Worm (Caenorhabditis elegans): Measurements from ENCODE around the gene polk-1.

Gene polk-1

ce11 chrIII:8656055-8656454, 27.7 kb upstream of the polk-1 start:
- no peak for TF ChIP-seq ref-1 (GFP tag; conservative IDR thresholded peaks at IDR 0.05)
- TF ChIP-seq ztf-29 (GFP tag; IDR thresholded peaks at IDR 0.05), result no peak
- TF ChIP-seq med-1 (GFP tag; optimal IDR thresholded peaks at IDR 0.05; ENCODE audit: insufficient read depth), result no peak
- TF ChIP-seq T22C8.4 (GFP tag; IDR thresholded peaks at IDR 0.05), result no peak
- TF ChIP-seq ztf-23 (GFP tag; IDR thresholded peaks at IDR 0.05), result no peak
- TF ChIP-seq cog-1 (tag; optimal IDR thresholded peaks at IDR 0.05), result no peak
- no peak for TF ChIP-seq tab-1 (GFP tag; IDR thresholded peaks at IDR 0.05)
- TF ChIP-seq klf-2 (GFP tag; conservative IDR thresholded peaks at IDR 0.05), result no peak
- TF ChIP-seq flt-1 (GFP tag; IDR thresholded peaks at IDR 0.05), result no peak

- no peak for TF ChIP-seq ztf-29 (GFP tag; IDR thresholded peaks at IDR 0.05)
- TF ChIP-seq tab-1 (GFP tag; IDR thresholded peaks at IDR 0.05), result no peak
- no peak for TF ChIP-seq ref-1 (GFP tag; conservative IDR thresholded peaks at IDR 0.05)
- TF ChIP-seq cog-1 (tag; optimal IDR thresholded peaks at IDR 0.05), result no peak
- no peak for TF ChIP-seq T22C8.4 (GFP tag; IDR thresholded peaks at IDR 0.05)
- no peak for TF ChIP-seq klf-2 (GFP tag; conservative IDR thresholded peaks at IDR 0.05)
- TF ChIP-seq flt-1 (GFP tag; IDR thresholded peaks at IDR 0.05), result no peak
- no peak for TF ChIP-seq ztf-23 (GFP tag; IDR thresholded peaks at IDR 0.05)
- no peak for TF ChIP-seq med-1 (GFP tag; optimal IDR thresholded peaks at IDR 0.05; ENCODE audit: insufficient read depth)
Observed at ce11 chrIII:8655412-8655811, 27.0 kb upstream of the polk-1 start.

- TF ChIP-seq klf-2 (GFP tag; conservative IDR thresholded peaks at IDR 0.05), result no peak
- no peak for TF ChIP-seq flt-1 (GFP tag; IDR thresholded peaks at IDR 0.05)
- TF ChIP-seq med-1 (GFP tag; optimal IDR thresholded peaks at IDR 0.05; ENCODE audit: insufficient read depth), result no peak
- no peak for TF ChIP-seq T22C8.4 (GFP tag; IDR thresholded peaks at IDR 0.05)
- TF ChIP-seq ref-1 (GFP tag; conservative IDR thresholded peaks at IDR 0.05), result no peak
- no peak for TF ChIP-seq ztf-29 (GFP tag; IDR thresholded peaks at IDR 0.05)
- no peak for TF ChIP-seq ztf-23 (GFP tag; IDR thresholded peaks at IDR 0.05)
- TF ChIP-seq cog-1 (tag; optimal IDR thresholded peaks at IDR 0.05), result no peak
- no peak for TF ChIP-seq tab-1 (GFP tag; IDR thresholded peaks at IDR 0.05)
Observed at ce11 chrIII:8654400-8654980, 26.1 kb upstream of the polk-1 start.

ce11 chrIII:8653875-8654386, 25.5 kb upstream of the polk-1 start, which contains the start of gene F22B7.9:
Gene F22B7.9, minus strand, starts transcription at chrIII:8653925.
- TF ChIP-seq ref-1 (GFP tag; conservative IDR thresholded peaks at IDR 0.05) (no peak), T22C8.4 (GFP tag; IDR thresholded peaks at IDR 0.05) (no peak), tab-1 (GFP tag; IDR thresholded peaks at IDR 0.05) (no peak), med-1 (GFP tag; optimal IDR thresholded peaks at IDR 0.05; ENCODE audit: insufficient read depth) (no peak), flt-1 (GFP tag; IDR thresholded peaks at IDR 0.05) (no peak), ztf-23 (GFP tag; IDR thresholded peaks at IDR 0.05) (no peak), cog-1 (tag; optimal IDR thresholded peaks at IDR 0.05) (no peak), ztf-29 (GFP tag; IDR thresholded peaks at IDR 0.05) (no peak), klf-2 (GFP tag; conservative IDR thresholded peaks at IDR 0.05) (no peak)

- no peak for TF ChIP-seq ztf-29 (GFP tag; IDR thresholded peaks at IDR 0.05)
- TF ChIP-seq klf-2 (GFP tag; conservative IDR thresholded peaks at IDR 0.05), result no peak
- no peak for TF ChIP-seq cog-1 (tag; optimal IDR thresholded peaks at IDR 0.05)
- no peak for TF ChIP-seq ztf-23 (GFP tag; IDR thresholded peaks at IDR 0.05)
- TF ChIP-seq T22C8.4 (GFP tag; IDR thresholded peaks at IDR 0.05), result no peak
- no peak for TF ChIP-seq med-1 (GFP tag; optimal IDR thresholded peaks at IDR 0.05; ENCODE audit: insufficient read depth)
- no peak for TF ChIP-seq flt-1 (GFP tag; IDR thresholded peaks at IDR 0.05)
- no peak for TF ChIP-seq ref-1 (GFP tag; conservative IDR thresholded peaks at IDR 0.05)
- TF ChIP-seq tab-1 (GFP tag; IDR thresholded peaks at IDR 0.05), result no peak
Observed at ce11 chrIII:8653457-8653856, 25.1 kb upstream of the polk-1 start.

- peak; percentile 85 for TF ChIP-seq flt-1 (GFP tag; IDR thresholded peaks at IDR 0.05)
- TF ChIP-seq ztf-29 (GFP tag; IDR thresholded peaks at IDR 0.05), result peak; percentile 62; the same call in 1 of the 2 replicates
- no peak for TF ChIP-seq cog-1 (tag; optimal IDR thresholded peaks at IDR 0.05)
- TF ChIP-seq ztf-23 (GFP tag; IDR thresholded peaks at IDR 0.05), result peak; percentile 75
- TF ChIP-seq med-1 (GFP tag; optimal IDR thresholded peaks at IDR 0.05; ENCODE audit: insufficient read depth), result peak; percentile 24
- TF ChIP-seq tab-1 (GFP tag; IDR thresholded peaks at IDR 0.05), result peak; percentile 79; the same call in 1 of the 2 replicates
- TF ChIP-seq klf-2 (GFP tag; conservative IDR thresholded peaks at IDR 0.05), result peak; percentile 69; the same call in 1 of the 2 replicates
- peak; percentile 45; the same call in 1 of the 2 replicates for TF ChIP-seq ref-1 (GFP tag; conservative IDR thresholded peaks at IDR 0.05)
- TF ChIP-seq T22C8.4 (GFP tag; IDR thresholded peaks at IDR 0.05), result peak; percentile 39; the same call in 1 of the 2 replicates
Observed at ce11 chrIII:8652922-8653321, 24.5 kb upstream of the polk-1 start.

ce11 chrIII:8652112-8652694, 23.8 kb upstream of the polk-1 start:
- no peak for TF ChIP-seq med-1 (GFP tag; optimal IDR thresholded peaks at IDR 0.05; ENCODE audit: insufficient read depth)

ce11 chrIII:8650235-8650817, 21.9 kb upstream of the polk-1 start, which contains the start of gene flp-23:
Gene flp-23, plus strand, starts transcription at chrIII:8650767.
- peak; percentile 74 for TF ChIP-seq ztf-29 (GFP tag; IDR thresholded peaks at IDR 0.05)
- peak; percentile 74 for TF ChIP-seq T22C8.4 (GFP tag; IDR thresholded peaks at IDR 0.05)
- TF ChIP-seq tab-1 (GFP tag; IDR thresholded peaks at IDR 0.05), result peak; percentile 93
- TF ChIP-seq klf-2 (GFP tag; conservative IDR thresholded peaks at IDR 0.05), result peak; percentile 77
- TF ChIP-seq cog-1 (tag; optimal IDR thresholded peaks at IDR 0.05), result peak; percentile 80
- peak; percentile 80 for TF ChIP-seq ref-1 (GFP tag; conservative IDR thresholded peaks at IDR 0.05)
- TF ChIP-seq flt-1 (GFP tag; IDR thresholded peaks at IDR 0.05), result peak; percentile 91
- peak; percentile 87 for TF ChIP-seq ztf-23 (GFP tag; IDR thresholded peaks at IDR 0.05)
- TF ChIP-seq med-1 (GFP tag; optimal IDR thresholded peaks at IDR 0.05; ENCODE audit: insufficient read depth), result peak; percentile 51

- TF ChIP-seq med-1 (GFP tag; optimal IDR thresholded peaks at IDR 0.05; ENCODE audit: insufficient read depth), result no peak
- TF ChIP-seq ztf-23 (GFP tag; IDR thresholded peaks at IDR 0.05), result no peak
- TF ChIP-seq cog-1 (tag; optimal IDR thresholded peaks at IDR 0.05), result no peak
- TF ChIP-seq tab-1 (GFP tag; IDR thresholded peaks at IDR 0.05), result no peak
- no peak for TF ChIP-seq flt-1 (GFP tag; IDR thresholded peaks at IDR 0.05)
- no peak for TF ChIP-seq ztf-29 (GFP tag; IDR thresholded peaks at IDR 0.05)
- no peak for TF ChIP-seq T22C8.4 (GFP tag; IDR thresholded peaks at IDR 0.05)
- TF ChIP-seq klf-2 (GFP tag; conservative IDR thresholded peaks at IDR 0.05), result no peak
- TF ChIP-seq ref-1 (GFP tag; conservative IDR thresholded peaks at IDR 0.05), result no peak
Observed at ce11 chrIII:8648589-8648988, 20.2 kb upstream of the polk-1 start, which contains the start of gene F22B7.3. Gene F22B7.3, plus strand, starts transcription at chrIII:8648889.
